Worm (Caenorhabditis elegans) whole organism, L1 larva: ENCODE measurements around the gene srz-48.

ENCODE experiments used
- aha-1 ChIP-seq: fragments of 150-350 bp; optimal IDR thresholded peaks from 2 replicates; lab custom pipeline; 2014; ENCODE audit warnings: missing biosample characterization, missing genetic modification characterization
- ama-1 ChIP-seq: fragments of 150-350 bp; optimal IDR thresholded peaks from 2 replicates; lab custom pipeline; 2014
- efl-3 ChIP-seq: fragments of 200-800 bp; sonication (Bioruptor generic); optimal IDR thresholded peaks from 2 replicates; lab custom pipeline; 2018; ENCODE audit warnings: mild to moderate bottlenecking, missing genetic modification characterization, missing compliant biosample characterization
- elt-2 ChIP-seq: sonication (generic microtip); optimal IDR thresholded peaks from 2 replicates; lab custom pipeline; 2016; ENCODE audit warnings: missing genetic modification characterization, mild to moderate bottlenecking, inconsistent platforms, missing compliant biosample characterization, missing genetic modification reagents
- hlh-17 ChIP-seq: fragments of 200-800 bp; sonication (Bioruptor generic); optimal IDR thresholded peaks from 2 replicates; lab custom pipeline; 2018; ENCODE audit warnings: missing genetic modification characterization, mild to moderate bottlenecking, missing compliant biosample characterization, moderate library complexity, borderline replicate concordance
- lsy-2 ChIP-seq, 2 experiments: fragments of 150-350 bp; optimal IDR thresholded peaks; 2 replicates each; lab custom pipeline; 2014; ENCODE audit warnings: missing biosample characterization in 2 of 2, missing genetic modification characterization in 2 of 2
- mdl-1 ChIP-seq, 2 experiments: fragments of 150-350 bp; optimal IDR thresholded peaks; 2 replicates each; lab custom pipeline; 2014 to 2017; ENCODE audit warnings: missing biosample characterization in 2 of 2, missing genetic modification characterization in 2 of 2, inconsistent platforms in 1 of 2
- nhr-237 ChIP-seq: fragments of 150-350 bp; optimal IDR thresholded peaks from 2 replicates; lab custom pipeline; 2014; ENCODE audit warnings: missing biosample characterization, missing genetic modification characterization
- nhr-85 ChIP-seq: sonication (generic microtip); peaks from one replicate; lab custom pipeline; 2016; ENCODE audit warnings: missing genetic modification characterization, inconsistent platforms, missing compliant biosample characterization
- pqm-1 ChIP-seq: sonication (generic microtip); optimal IDR thresholded peaks from 3 replicates; lab custom pipeline; 2017; ENCODE audit warnings: missing biosample characterization, missing genetic modification characterization
- snpc-4 ChIP-seq: fragments of 150-350 bp; optimal IDR thresholded peaks from 2 replicates; lab custom pipeline; 2014; ENCODE audit warnings: missing biosample characterization, missing genetic modification characterization
- unc-86 ChIP-seq: sonication (generic microtip); optimal IDR thresholded peaks from 2 replicates; lab custom pipeline; 2016; ENCODE audit warnings: missing genetic modification characterization, missing compliant biosample characterization
- zag-1 ChIP-seq: fragments of 150-350 bp; optimal IDR thresholded peaks from 2 replicates; lab custom pipeline; 2014; ENCODE audit warnings: missing biosample characterization, missing genetic modification characterization
- ztf-11 ChIP-seq, 2 experiments: sonication (generic microtip); optimal IDR thresholded peaks; 2 replicates each; lab custom pipeline; 2016 to 2017; ENCODE audit warnings: missing genetic modification characterization in 2 of 2, missing biosample characterization in 1 of 2, missing compliant biosample characterization in 1 of 2

DNA sequence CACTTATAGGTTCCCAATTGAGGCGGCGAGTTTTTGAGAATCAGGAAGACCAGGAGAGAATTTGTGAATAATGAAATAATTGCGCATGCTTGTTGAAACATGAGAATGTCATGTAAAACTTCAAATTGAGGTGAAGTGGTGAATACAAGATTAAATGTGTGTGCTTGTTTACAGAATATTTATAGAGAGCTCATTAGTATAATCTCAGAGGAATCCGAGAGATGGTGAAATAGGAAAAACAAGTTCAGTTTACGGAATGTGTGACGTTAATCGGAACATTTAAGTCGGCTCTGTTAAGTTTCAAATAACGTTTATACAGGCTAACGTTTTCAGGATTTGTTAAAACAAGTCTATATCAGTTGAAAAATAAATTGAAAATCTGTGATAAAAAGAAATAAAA lies 1.9 kb downstream of the srz-48 start, which contains the start of gene str-200:
- no peak for TF ChIP-seq zag-1 (tag; lab: Kevin White, UChicago)
- no peak for TF ChIP-seq unc-86 (tag; lab: Kevin White, UChicago)
- no peak for TF ChIP-seq pqm-1 (tag; lab: Kevin White, UChicago)
- no peak for TF ChIP-seq ama-1 (lab: Kevin White, UChicago)
- no peak for TF ChIP-seq lsy-2 (tag; optimal IDR thresholded peaks at IDR 0.05; lab: Kevin White, UChicago)
- no peak for TF ChIP-seq snpc-4
- TF ChIP-seq nhr-237 (tag; lab: Kevin White, UChicago), result no peak
- TF ChIP-seq ztf-11 (tag; optimal IDR thresholded peaks at IDR 0.05; lab: Kevin White, UChicago), result no peak
- no peak for TF ChIP-seq nhr-85 (tag; lab: Kevin White, UChicago)
- no peak for TF ChIP-seq aha-1
- no peak for TF ChIP-seq hlh-17 (GFP tag; lab: Kevin White, UChicago)
- no peak for TF ChIP-seq elt-2 (tag; lab: Kevin White, UChicago)
- TF ChIP-seq efl-3, result no peak
- no peak for TF ChIP-seq mdl-1 (tag; optimal IDR thresholded peaks at IDR 0.05; lab: Kevin White, UChicago)
